Worm (Caenorhabditis elegans) whole organism, L4 larva: ENCODE results near the gene nkcc-1.

Experiments
- aly-2 ChIP-seq: sonication (generic microtip); optimal IDR thresholded peaks from 2 replicates; lab custom pipeline; 2018; ENCODE audit warnings: missing biosample characterization, missing genetic modification characterization
- ceh-44 ChIP-seq: fragments of 200-800 bp; sonication (Bioruptor generic); IDR thresholded peaks from 2 replicates; pipeline ENCODE4 v1.3.6; 2022; ENCODE audit warnings: missing genetic modification reagents, missing genetic modification characterization, missing compliant biosample characterization
- dmd-9 ChIP-seq: fragments of 200-800 bp; sonication (Bioruptor generic); IDR thresholded peaks from 2 replicates; pipeline ENCODE4 v1.3.6; 2022; ENCODE audit warnings: missing genetic modification reagents, missing genetic modification characterization, missing compliant biosample characterization
- egl-27 ChIP-seq: sonication (generic microtip); optimal IDR thresholded peaks from 3 replicates; lab custom pipeline; 2017; ENCODE audit warnings: missing biosample characterization, missing genetic modification reagents, missing genetic modification characterization
- fkh-10 ChIP-seq: fragments of 150-350 bp; optimal IDR thresholded peaks from 2 replicates; lab custom pipeline; 2014; ENCODE audit warnings: missing biosample characterization, missing genetic modification reagents, missing genetic modification characterization
- lin-13 ChIP-seq: fragments of 150-350 bp; optimal IDR thresholded peaks from 2 replicates; lab custom pipeline; 2014; ENCODE audit warnings: missing biosample characterization, missing genetic modification reagents, missing genetic modification characterization
- lin-15B ChIP-seq: fragments of 150-350 bp; sonication (generic microtip); optimal IDR thresholded peaks from 3 replicates; lab custom pipeline; 2014; ENCODE audit warnings: missing biosample characterization, missing genetic modification characterization
- rbr-2 ChIP-seq: sonication (generic microtip); optimal IDR thresholded peaks from 2 replicates; lab custom pipeline; 2016; ENCODE audit warnings: missing genotype, missing genetic modification characterization, missing compliant biosample characterization
- sdz-12 ChIP-seq: fragments of 200-800 bp; sonication (Bioruptor generic); optimal IDR thresholded peaks from 2 replicates; lab custom pipeline; 2018; ENCODE audit warnings: mild to moderate bottlenecking, missing genetic modification characterization, missing compliant biosample characterization
- spr-1 ChIP-seq: sonication (generic microtip); optimal IDR thresholded peaks from 2 replicates; lab custom pipeline; 2016; ENCODE audit warnings: mild to moderate bottlenecking, missing genetic modification characterization, missing compliant biosample characterization
- unc-62 ChIP-seq, 3 experiments: fragments of 150-350 bp in 1 of 3; sonication (generic microtip); optimal IDR thresholded peaks in 2 of 3; peaks in 1 of 3; 1 replicate in 1 of 3; 2 replicates in 2 of 3; lab custom pipeline; 2014 to 2017; ENCODE audit warnings: missing biosample characterization in 3 of 3, missing genetic modification characterization in 3 of 3, missing genetic modification reagents in 3 of 3, missing genotype in 1 of 3

ce11 chrIV:14133400-14133799 lies 9.5 kb upstream of the nkcc-1 start:
- no peak for TF ChIP-seq lin-13 (GFP tag; lab: Kevin White, UChicago)
- TF ChIP-seq fkh-10 (GFP tag; lab: Kevin White, UChicago) = no peak
- no peak for TF ChIP-seq spr-1 (tag; lab: Kevin White, UChicago)
- TF ChIP-seq rbr-2 = no peak
- TF ChIP-seq unc-62 (GFP tag; optimal IDR thresholded peaks at IDR 0.05 in 1 of 2; lab: Kevin White, UChicago) = no peak
- no peak for TF ChIP-seq unc-62 (tag; optimal IDR thresholded peaks at IDR 0.05; lab: Kevin White, UChicago)
- TF ChIP-seq ceh-44 = no peak
- TF ChIP-seq egl-27 = no peak
- no peak for TF ChIP-seq aly-2
- no peak for TF ChIP-seq sdz-12 (GFP tag; lab: Kevin White, UChicago)
- no peak for TF ChIP-seq lin-15B (tag; lab: Kevin White, UChicago)
- no peak for TF ChIP-seq dmd-9 (GFP tag; lab: Robert Waterston, UW)
